Worm (Caenorhabditis elegans): Measurements from ENCODE around the gene M60.7.

ce11 chrX:8229221-8229620 is 31.8 kb downstream of the M60.7 start:
- TF ChIP-seq unc-62 (GFP tag; optimal IDR thresholded peaks at IDR 0.05) = no peak
- TF ChIP-seq zip-8 (tag; optimal IDR thresholded peaks at IDR 0.05) = peak; percentile 37
- no peak for TF ChIP-seq M03D4.4 (tag; optimal IDR thresholded peaks at IDR 0.05)
- TF ChIP-seq ceh-43 (GFP tag; optimal IDR thresholded peaks at IDR 0.05) = no peak
- no peak for TF ChIP-seq elt-1 (tag; optimal IDR thresholded peaks at IDR 0.05; ENCODE audit: borderline replicate concordance, insufficient read depth)
- TF ChIP-seq nhr-237 (tag; optimal IDR thresholded peaks at IDR 0.05) = no peak

All from whole organism, mixed stage, embryonic.